Fruit fly (Drosophila melanogaster) whole organism, wandering third instar larva: ENCODE data around the gene CG5895.

ENCODE experiments used
- CG32264 ChIP-seq: fragments of 200-800 bp; sonication (Bioruptor generic); optimal IDR thresholded peaks from 2 replicates; lab custom pipeline; 2016; ENCODE audit warnings: missing biosample characterization, missing genetic modification characterization
- Dif ChIP-seq: fragments of 200-275, 200-300 bp; sonication (Bioruptor generic); optimal IDR thresholded peaks from 2 replicates; lab custom pipeline; 2018; ENCODE audit warnings: missing biosample characterization, missing genetic modification characterization; ENCODE audit not compliant: partially characterized antibody
- Hr83 ChIP-seq: fragments of 200-300 bp; sonication (Bioruptor generic); optimal IDR thresholded peaks from 2 replicates; lab custom pipeline; 2016; ENCODE audit warnings: missing biosample characterization, mild to moderate bottlenecking, missing genetic modification characterization, moderate library complexity; ENCODE audit not compliant: poor library complexity, severe bottlenecking
- Jra ChIP-seq: sonication (Bioruptor generic); optimal IDR thresholded peaks from 2 replicates; lab custom pipeline; 2016; ENCODE audit warnings: missing biosample characterization, missing genetic modification characterization
- Mio ChIP-seq: sonication (Bioruptor generic); optimal IDR thresholded peaks from 2 replicates; lab custom pipeline; 2016; ENCODE audit warnings: missing biosample characterization, missing genetic modification characterization
- Rel ChIP-seq, 2 experiments: fragments of 200-800 bp; sonication (Bioruptor generic) in 1 of 2; optimal IDR thresholded peaks; 2 replicates in 1 of 2; 3 replicates in 1 of 2; lab custom pipeline; 2016 to 2019; ENCODE audit warnings: mild to moderate bottlenecking in 2 of 2, missing biosample characterization in 2 of 2, missing genetic modification characterization in 2 of 2, moderate library complexity in 1 of 2
- Sp1 ChIP-seq: fragments of 200-800 bp; sonication (Bioruptor generic); optimal IDR thresholded peaks from 3 replicates; lab custom pipeline; 2019; ENCODE audit warnings: missing biosample characterization, mild to moderate bottlenecking, missing genetic modification characterization, moderate library complexity
- ey ChIP-seq: fragments of 200-800 bp; sonication (Bioruptor generic); optimal IDR thresholded peaks from 2 replicates; lab custom pipeline; 2016; ENCODE audit warnings: missing biosample characterization, missing genetic modification characterization
- h ChIP-seq: fragments of 200-800 bp; sonication (Bioruptor generic); optimal IDR thresholded peaks from 3 replicates; lab custom pipeline; 2016; ENCODE audit warnings: missing biosample characterization, mild to moderate bottlenecking, missing genetic modification characterization
- lola ChIP-seq: fragments of >200 bp; optimal IDR thresholded peaks from 2 replicates; lab custom pipeline; 2017; ENCODE audit warnings: missing biosample characterization, missing genetic modification characterization
- pan ChIP-seq: fragments of >200 bp; optimal IDR thresholded peaks from 2 replicates; lab custom pipeline; 2017
- rgr ChIP-seq: fragments of 200-800 bp; sonication (Bioruptor generic); optimal IDR thresholded peaks from 3 replicates; lab custom pipeline; 2016; ENCODE audit warnings: missing biosample characterization, mild to moderate bottlenecking, missing genetic modification characterization
- usp ChIP-seq: fragments of >200 bp; optimal IDR thresholded peaks from 2 replicates; lab custom pipeline; 2017; ENCODE audit warnings: missing biosample characterization, missing genetic modification characterization

The CG5895 gene

DNA sequence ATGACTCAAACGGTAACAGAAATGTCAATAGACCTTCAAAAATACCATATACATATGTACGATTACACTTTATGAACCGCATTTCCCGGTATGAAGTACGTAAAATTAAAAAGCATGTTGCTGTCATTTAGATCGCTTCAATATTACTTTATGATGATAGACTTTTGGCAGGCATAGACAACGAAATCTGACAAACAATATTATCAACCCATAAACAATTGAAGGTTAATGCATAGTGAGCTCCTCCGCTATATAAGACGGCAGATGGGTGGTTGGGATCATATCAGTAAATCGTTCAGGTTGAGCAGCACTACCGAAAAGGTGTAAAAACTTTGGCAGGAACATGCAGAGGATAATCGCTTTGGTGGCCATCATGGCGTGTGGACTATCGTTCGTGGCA, 48.4 kb downstream of the CG5895 start, which contains the start of gene CG13075:
CG13075 (plus strand) TSS at position 301 of the 400 bp plus-strand sequence.
- TF ChIP-seq ey (GFP tag; lab: Kevin White, UChicago) = no peak
- TF ChIP-seq Sp1 (GFP tag; lab: Kevin White, UChicago) = no peak
- no peak for TF ChIP-seq rgr
- no peak for TF ChIP-seq lola (GFP tag; lab: Kevin White, UChicago)
- no peak for TF ChIP-seq pan (lab: Kevin White, UChicago)
- TF ChIP-seq Dif (GFP tag; lab: Kevin White, UChicago) = no peak
- TF ChIP-seq h (GFP tag; lab: Kevin White, UChicago) = no peak
- no peak for TF ChIP-seq usp (GFP tag; lab: Kevin White, UChicago)
- TF ChIP-seq CG32264 (GFP tag; lab: Kevin White, UChicago) = no peak
- TF ChIP-seq Rel (GFP tag; optimal IDR thresholded peaks at IDR 0.05; lab: Kevin White, UChicago) = no peak
- TF ChIP-seq Rel (tag; optimal IDR thresholded peaks at IDR 0.05; lab: Kevin White, UChicago) = no peak
- TF ChIP-seq Jra (GFP tag; lab: Kevin White, UChicago) = no peak
- no peak for TF ChIP-seq Mio (GFP tag; lab: Kevin White, UChicago)
- no peak for TF ChIP-seq Hr83
